ENCODE assay signal across 5 worm cellular contexts in genomic region chrX:16550551-16550950, ce11.
A peak's percentile ranks its signal among the peaks of the same experiment; 100 is the strongest.
TF ChIP-seq lines count a peak whose summit lies in the region.

No protein-coding gene starts in this region.

TF ChIP-seq in whole organism, L1 larva, 84 proteins besides CTCF, POLR2A, EP300 and RAD21:
- peak; percentile 16 for TF ChIP-seq lin-14 (GFP tag; optimal IDR thresholded peaks at IDR 0.05; lab: Kevin White, UChicago)
- peak in 1 of 2 experiments; percentile 21 for TF ChIP-seq lin-35 (GFP tag; optimal IDR thresholded peaks at IDR 0.05; lab: Kevin White, UChicago)
- TF ChIP-seq dpl-1 (GFP tag; optimal IDR thresholded peaks at IDR 0.05; lab: Kevin White, UChicago): no peak
- no peak for TF ChIP-seq nhr-77 (tag; optimal IDR thresholded peaks at IDR 0.05; lab: Kevin White, UChicago)
- TF ChIP-seq nhr-90 (tag; optimal IDR thresholded peaks at IDR 0.05; lab: Kevin White, UChicago; ENCODE audit: poor library complexity): peak; percentile 18
- no peak for TF ChIP-seq sox-4 (tag; optimal IDR thresholded peaks at IDR 0.05; lab: Kevin White, UChicago)
- no peak for TF ChIP-seq egl-13 (tag; optimal IDR thresholded peaks at IDR 0.05; lab: Kevin White, UChicago)
- TF ChIP-seq nhr-20 (tag; optimal IDR thresholded peaks at IDR 0.05; lab: Kevin White, UChicago): peak; percentile 34
- TF ChIP-seq elt-2 (tag; optimal IDR thresholded peaks at IDR 0.05; lab: Kevin White, UChicago): peak; percentile 86
- TF ChIP-seq nhr-19 (GFP tag; conservative IDR thresholded peaks at IDR 0.05; lab: Robert Waterston, UW): 0 out of 2 replicates have a peak, but pooled peaks have one; percentile 10
TF ChIP-seq in whole organism, L1 larva: peak in this region for 6.

TF ChIP-seq in whole organism, L2 larva, 48 proteins besides CTCF, POLR2A, EP300 and RAD21:
- TF ChIP-seq gmeb-1 (tag; optimal IDR thresholded peaks at IDR 0.05; lab: Kevin White, UChicago): no peak
- TF ChIP-seq sma-9 (GFP tag; optimal IDR thresholded peaks at IDR 0.05; lab: Kevin White, UChicago): peak; percentile 54
- no peak for TF ChIP-seq sma-9 (tag; optimal IDR thresholded peaks at IDR 0.05; lab: Kevin White, UChicago)
- peak; percentile 50 for TF ChIP-seq fos-1 (tag; optimal IDR thresholded peaks at IDR 0.05; lab: Kevin White, UChicago)
- TF ChIP-seq crh-2 (tag; optimal IDR thresholded peaks at IDR 0.05; lab: Kevin White, UChicago): peak; percentile 35

TF ChIP-seq in whole organism, L3 larva, 47 proteins besides CTCF, POLR2A, EP300 and RAD21:
- TF ChIP-seq elt-2 (tag; optimal IDR thresholded peaks at IDR 0.05; lab: Kevin White, UChicago) (peak; percentile 83), pqm-1 (tag; optimal IDR thresholded peaks at IDR 0.05; lab: Kevin White, UChicago) (peak; percentile 52), jun-1 (tag; optimal IDR thresholded peaks at IDR 0.05; lab: Kevin White, UChicago) (peak; percentile 54), ceh-82 (tag; optimal IDR thresholded peaks at IDR 0.05; lab: Kevin White, UChicago) (no peak)

TF ChIP-seq in whole organism, L4 larva, 104 proteins besides CTCF, POLR2A, EP300 and RAD21:
- TF ChIP-seq dmd-6 (GFP tag; IDR thresholded peaks at IDR 0.05; lab: Robert Waterston, UW): peak; percentile 80
- 0 out of 2 replicates have a peak, but pooled peaks have one; percentile 37 for TF ChIP-seq lin-1 (GFP tag; IDR thresholded peaks at IDR 0.05; lab: Robert Waterston, UW)
- no peak for TF ChIP-seq lin-29 (GFP tag; IDR thresholded peaks at IDR 0.05; lab: Robert Waterston, UW)
- peak; percentile 36 for TF ChIP-seq mes-2 (tag; optimal IDR thresholded peaks at IDR 0.05; lab: Kevin White, UChicago; ENCODE audit: poor library complexity, severe bottlenecking)
- TF ChIP-seq pqm-1 (tag; optimal IDR thresholded peaks at IDR 0.05; lab: Kevin White, UChicago): peak; percentile 29
- TF ChIP-seq php-3 (GFP tag; IDR thresholded peaks at IDR 0.05; lab: Robert Waterston, UW): peak; percentile 57; the same call in 1 of the 2 replicates
- TF ChIP-seq nhr-48 (tag; optimal IDR thresholded peaks at IDR 0.05; lab: Kevin White, UChicago): peak; percentile 13
- TF ChIP-seq nhr-28 (tag; optimal IDR thresholded peaks at IDR 0.05; lab: Kevin White, UChicago): peak; percentile 94
- no peak for TF ChIP-seq daf-16 (GFP tag; optimal IDR thresholded peaks at IDR 0.05; lab: Kevin White, UChicago)
- TF ChIP-seq daf-16 (tag; optimal IDR thresholded peaks at IDR 0.05; lab: Kevin White, UChicago): peak; percentile 75
- peak; percentile 86 for TF ChIP-seq hlh-30 (tag; optimal IDR thresholded peaks at IDR 0.05; lab: Kevin White, UChicago; ENCODE audit: insufficient read depth)
- TF ChIP-seq jun-1 (tag; optimal IDR thresholded peaks at IDR 0.05; lab: Kevin White, UChicago): no peak
- TF ChIP-seq nhr-6 (tag; optimal IDR thresholded peaks at IDR 0.05; lab: Kevin White, UChicago): no peak
- TF ChIP-seq nhr-102 (tag; optimal IDR thresholded peaks at IDR 0.05; lab: Kevin White, UChicago): peak; percentile 46
- no peak for TF ChIP-seq ceh-28 (tag; optimal IDR thresholded peaks at IDR 0.05; lab: Kevin White, UChicago)
- peak; percentile 81 for TF ChIP-seq hlh-11 (tag; optimal IDR thresholded peaks at IDR 0.05; lab: Kevin White, UChicago)
- no peak for TF ChIP-seq mxl-2 (GFP tag; conservative IDR thresholded peaks at IDR 0.05; lab: Robert Waterston, UW)
- no peak for TF ChIP-seq zip-2 (tag; optimal IDR thresholded peaks at IDR 0.05; lab: Kevin White, UChicago)

TF ChIP-seq in whole organism, young adult, 124 proteins besides CTCF, POLR2A, EP300 and RAD21:
- TF ChIP-seq egrh-3 (GFP tag; IDR thresholded peaks at IDR 0.05; lab: Robert Waterston, UW) (no peak), pha-4 (tag; optimal IDR thresholded peaks at IDR 0.05; lab: Kevin White, UChicago) (peak; percentile 18), atf-7 (tag; optimal IDR thresholded peaks at IDR 0.05; lab: Kevin White, UChicago) (peak; percentile 20), snpc-4 (GFP tag; optimal IDR thresholded peaks at IDR 0.05; lab: Kevin White, UChicago) (no peak), snpc-4 (tag; optimal IDR thresholded peaks at IDR 0.05; lab: Kevin White, UChicago) (peak in 1 of 4 experiments; percentile 27), ZK185.1 (tag; optimal IDR thresholded peaks at IDR 0.05; lab: Kevin White, UChicago; ENCODE audit: poor library complexity, severe bottlenecking) (peak; percentile 27), nhr-80 (tag; optimal IDR thresholded peaks at IDR 0.05; lab: Kevin White, UChicago) (peak; percentile 91), nhr-120 (GFP tag; IDR thresholded peaks at IDR 0.05; lab: Robert Waterston, UW) (no peak), attf-5 (GFP tag; optimal IDR thresholded peaks at IDR 0.05; lab: Kevin White, UChicago) (peak; percentile 4), mxl-1 (tag; optimal IDR thresholded peaks at IDR 0.05; lab: Kevin White, UChicago) (no peak), K12H6.12 (tag; optimal IDR thresholded peaks at IDR 0.05; lab: Kevin White, UChicago) (no peak), egl-18 (GFP tag; IDR thresholded peaks at IDR 0.05; lab: Robert Waterston, UW) (no peak), lag-1 (GFP tag; IDR thresholded peaks at IDR 0.05; lab: Robert Waterston, UW) (no peak), ccch-3 (GFP tag; optimal IDR thresholded peaks at IDR 0.05; lab: Kevin White, UChicago) (no peak), dox-1 (GFP tag; IDR thresholded peaks at IDR 0.05; lab: Robert Waterston, UW) (peak; percentile 21; the same call in 1 of the 2 replicates), let-607 (tag; optimal IDR thresholded peaks at IDR 0.05; lab: Kevin White, UChicago) (peak in 1 of 2 experiments; percentile 32), ceh-40 (GFP tag; IDR thresholded peaks at IDR 0.05; lab: Robert Waterston, UW) (no peak)
